Worm (Caenorhabditis elegans) whole organism, L1 larva: ENCODE results near the gene C14A6.6.
"Not testable (repeated sequence)": the region's sequence is repeated elsewhere in the genome, so short reads cannot be mapped to it uniquely, and the experiment has no call there.

Source experiments
- C04F5.9 ChIP-seq: sonication (generic microtip); optimal IDR thresholded peaks from 2 replicates; lab custom pipeline; 2016; ENCODE audit warnings: missing genetic modification characterization, missing compliant biosample characterization
- C34B4.2 ChIP-seq: sonication (generic microtip); optimal IDR thresholded peaks from 2 replicates; lab custom pipeline; 2017; ENCODE audit warnings: mild to moderate bottlenecking, missing genetic modification characterization, missing compliant biosample characterization
- F16B12.6 ChIP-seq: fragments of 150-350 bp; optimal IDR thresholded peaks from 2 replicates; lab custom pipeline; 2014; ENCODE audit warnings: missing biosample characterization, missing genetic modification characterization
- Y116A8C.19 ChIP-seq: sonication (generic microtip); optimal IDR thresholded peaks from 2 replicates; lab custom pipeline; 2016; ENCODE audit warnings: missing compliant biosample characterization, missing genetic modification characterization, borderline replicate concordance
- aha-1 ChIP-seq: fragments of 150-350 bp; optimal IDR thresholded peaks from 2 replicates; lab custom pipeline; 2014; ENCODE audit warnings: missing biosample characterization, missing genetic modification characterization
- alr-1 ChIP-seq: fragments of 200-800 bp; sonication (Bioruptor generic); optimal IDR thresholded peaks from 2 replicates; lab custom pipeline; 2018; ENCODE audit warnings: borderline replicate concordance, mild to moderate bottlenecking, missing genetic modification characterization, missing compliant biosample characterization
- aly-2 ChIP-seq: fragments of 150-350 bp; optimal IDR thresholded peaks from 2 replicates; lab custom pipeline; 2014; ENCODE audit warnings: missing biosample characterization, missing genetic modification characterization
- ceh-82 ChIP-seq, 3 experiments: fragments of 150-350 bp in 1 of 3; sonication (generic microtip) in 2 of 3; optimal IDR thresholded peaks; 2 replicates each; lab custom pipeline; 2014 to 2017; ENCODE audit warnings: missing biosample characterization in 3 of 3, missing genetic modification characterization in 3 of 3
- dsc-1 ChIP-seq: sonication (generic microtip); optimal IDR thresholded peaks from 2 replicates; lab custom pipeline; 2016; ENCODE audit warnings: mild to moderate bottlenecking, missing genetic modification characterization, missing compliant biosample characterization
- efl-3 ChIP-seq: fragments of 200-800 bp; sonication (Bioruptor generic); optimal IDR thresholded peaks from 2 replicates; lab custom pipeline; 2018; ENCODE audit warnings: mild to moderate bottlenecking, missing genetic modification characterization, missing compliant biosample characterization
- egl-13 ChIP-seq: sonication (generic microtip); optimal IDR thresholded peaks from 2 replicates; lab custom pipeline; 2016; ENCODE audit warnings: missing genotype, missing genetic modification reagents, missing genetic modification characterization, missing compliant biosample characterization
- egl-27 ChIP-seq, 2 experiments: fragments of 150-350 bp in 1 of 2; sonication (generic microtip); optimal IDR thresholded peaks; 3 replicates each; lab custom pipeline; 2017 to 2018; ENCODE audit warnings: missing biosample characterization in 2 of 2, missing genetic modification characterization in 2 of 2, missing genetic modification reagents in 2 of 2
- elt-2 ChIP-seq: sonication (generic microtip); optimal IDR thresholded peaks from 2 replicates; lab custom pipeline; 2016; ENCODE audit warnings: missing genetic modification characterization, mild to moderate bottlenecking, inconsistent platforms, missing compliant biosample characterization, missing genetic modification reagents
- ets-5 ChIP-seq: fragments of 200-800 bp; sonication (Bioruptor generic); IDR thresholded peaks from 2 replicates; pipeline ENCODE4 v1.3.6; 2022; ENCODE audit warnings: missing genetic modification characterization, missing compliant biosample characterization
- fkh-4 ChIP-seq: sonication (generic microtip); optimal IDR thresholded peaks from 2 replicates; lab custom pipeline; 2016; ENCODE audit warnings: missing compliant biosample characterization, missing genetic modification characterization, borderline replicate concordance
- fkh-8 ChIP-seq: sonication (generic microtip); optimal IDR thresholded peaks from 2 replicates; lab custom pipeline; 2016; ENCODE audit warnings: mild to moderate bottlenecking, missing genetic modification characterization, missing compliant biosample characterization
- hpl-2 ChIP-seq: fragments of 150-350 bp; optimal IDR thresholded peaks from 2 replicates; lab custom pipeline; 2014; ENCODE audit warnings: missing biosample characterization, missing genetic modification reagents, missing genetic modification characterization
- jun-1 ChIP-seq: fragments of 150-350 bp; optimal IDR thresholded peaks from 2 replicates; lab custom pipeline; 2014; ENCODE audit warnings: missing biosample characterization, missing genetic modification reagents, missing genetic modification characterization
- lin-13 ChIP-seq: fragments of 150-350 bp; optimal IDR thresholded peaks from 2 replicates; lab custom pipeline; 2014; ENCODE audit warnings: missing biosample characterization, missing genetic modification reagents, missing genetic modification characterization
- lin-15B ChIP-seq: fragments of 150-350 bp; sonication (generic microtip); optimal IDR thresholded peaks from 3 replicates; lab custom pipeline; 2014; ENCODE audit warnings: missing biosample characterization, missing genetic modification characterization
- lin-35 ChIP-seq, 2 experiments: fragments of 150-350 bp; optimal IDR thresholded peaks; 2 replicates each; lab custom pipeline; 2014; ENCODE audit warnings: missing biosample characterization in 2 of 2, missing genetic modification characterization in 2 of 2, missing genetic modification reagents in 2 of 2
- mep-1 ChIP-seq: fragments of 150-350 bp; optimal IDR thresholded peaks from 2 replicates; lab custom pipeline; 2014; ENCODE audit warnings: missing biosample characterization, missing genetic modification characterization
- nhr-11 ChIP-seq: fragments of 150-350 bp; optimal IDR thresholded peaks from 2 replicates; lab custom pipeline; 2014; ENCODE audit warnings: missing biosample characterization, missing genetic modification characterization
- nhr-19 ChIP-seq: fragments of 200-800 bp; sonication (Bioruptor generic); conservative IDR thresholded peaks from 2 replicates; pipeline ENCODE4 v1.3.6; 2022; ENCODE audit warnings: missing genetic modification characterization, missing compliant biosample characterization
- nhr-20 ChIP-seq: sonication (generic microtip); optimal IDR thresholded peaks from 2 replicates; lab custom pipeline; 2016; ENCODE audit warnings: mild to moderate bottlenecking, missing genetic modification characterization, missing compliant biosample characterization
- nhr-237 ChIP-seq: fragments of 150-350 bp; optimal IDR thresholded peaks from 2 replicates; lab custom pipeline; 2014; ENCODE audit warnings: missing biosample characterization, missing genetic modification characterization
- nhr-28 ChIP-seq: fragments of 150-350 bp; optimal IDR thresholded peaks from 2 replicates; lab custom pipeline; 2014; ENCODE audit warnings: missing biosample characterization, missing genetic modification characterization
- nhr-47 ChIP-seq: sonication (generic microtip); optimal IDR thresholded peaks from 2 replicates; lab custom pipeline; 2016; ENCODE audit warnings: mild to moderate bottlenecking, missing genetic modification characterization, moderate library complexity, missing compliant biosample characterization
- nhr-76 ChIP-seq: sonication (generic microtip); optimal IDR thresholded peaks from 2 replicates; lab custom pipeline; 2017; ENCODE audit warnings: missing biosample characterization, missing genetic modification characterization
- nhr-77 ChIP-seq: fragments of 150-350 bp; optimal IDR thresholded peaks from 2 replicates; lab custom pipeline; 2014; ENCODE audit warnings: missing biosample characterization, missing genetic modification characterization
- nhr-84 ChIP-seq: sonication (generic microtip); optimal IDR thresholded peaks from 2 replicates; lab custom pipeline; 2017; ENCODE audit warnings: missing biosample characterization, missing genetic modification characterization
- snpc-4 ChIP-seq: fragments of 150-350 bp; optimal IDR thresholded peaks from 2 replicates; lab custom pipeline; 2014; ENCODE audit warnings: missing biosample characterization, missing genetic modification characterization
- snu-23 ChIP-seq: sonication (generic microtip); optimal IDR thresholded peaks from 2 replicates; lab custom pipeline; 2016; ENCODE audit warnings: missing genetic modification characterization, missing compliant biosample characterization
- sox-4 ChIP-seq: sonication (generic microtip); optimal IDR thresholded peaks from 2 replicates; lab custom pipeline; 2016; ENCODE audit warnings: missing genetic modification characterization, missing compliant biosample characterization
- sptf-1 ChIP-seq: fragments of 150-350 bp; optimal IDR thresholded peaks from 2 replicates; lab custom pipeline; 2014; ENCODE audit warnings: missing biosample characterization, missing genetic modification characterization
- tbx-2 ChIP-seq: sonication (generic microtip); optimal IDR thresholded peaks from 2 replicates; lab custom pipeline; 2016; ENCODE audit warnings: missing genetic modification characterization, missing compliant biosample characterization
- tlp-1 ChIP-seq: fragments of 150-350 bp; optimal IDR thresholded peaks from 2 replicates; lab custom pipeline; 2014; ENCODE audit warnings: missing biosample characterization, missing genetic modification characterization
- unc-130 ChIP-seq: fragments of 150-350 bp; optimal IDR thresholded peaks from 2 replicates; lab custom pipeline; 2017; ENCODE audit warnings: missing biosample characterization, missing genetic modification characterization, inconsistent platforms
- unc-30 ChIP-seq: sonication (generic microtip); optimal IDR thresholded peaks from 2 replicates; lab custom pipeline; 2017; ENCODE audit warnings: missing biosample characterization, missing genetic modification characterization
- unc-62 ChIP-seq: fragments of 150-350 bp; optimal IDR thresholded peaks from 2 replicates; lab custom pipeline; 2014; ENCODE audit warnings: missing biosample characterization, missing genetic modification reagents, missing genetic modification characterization
- unc-86 ChIP-seq: sonication (generic microtip); optimal IDR thresholded peaks from 2 replicates; lab custom pipeline; 2016; ENCODE audit warnings: missing genetic modification characterization, missing compliant biosample characterization
- unc-98 ChIP-seq: fragments of 200-800 bp; sonication (Bioruptor generic); IDR thresholded peaks from 2 replicates; pipeline ENCODE4 v1.3.6; 2022; ENCODE audit warnings: missing genetic modification characterization, missing compliant biosample characterization
- xbp-1 ChIP-seq: sonication (generic microtip); optimal IDR thresholded peaks from 2 replicates; lab custom pipeline; 2016; ENCODE audit warnings: missing genetic modification characterization, missing compliant biosample characterization

Gene C14A6.6

DNA sequence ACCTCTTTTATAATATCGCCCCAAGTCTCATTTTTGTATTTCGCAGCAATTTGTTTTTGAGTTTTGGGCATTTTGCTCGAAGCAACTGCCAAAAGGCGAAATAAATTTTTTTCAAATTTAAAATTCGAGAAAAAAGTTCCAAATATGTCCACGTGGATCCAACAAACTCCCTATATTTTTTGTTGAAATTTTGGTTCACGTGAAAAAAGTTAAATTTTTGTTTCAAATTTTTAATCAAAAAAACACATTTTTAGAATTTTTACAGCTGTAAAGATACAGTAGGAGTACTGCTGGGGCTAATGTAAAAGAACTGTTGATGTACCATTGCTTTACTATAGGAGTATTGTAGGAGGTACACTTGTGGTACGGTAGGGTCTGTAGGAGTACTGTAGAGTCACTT lies at the start of gene C14A6.6:
C14A6.6 (minus strand) TSS at position 101 of the 400 bp plus-strand sequence.
- TF ChIP-seq tlp-1 (tag; lab: Kevin White, UChicago): no peak
- TF ChIP-seq nhr-84: no peak
- no peak for TF ChIP-seq C34B4.2 (tag; lab: Kevin White, UChicago)
- no peak for TF ChIP-seq Y116A8C.19 (tag; lab: Kevin White, UChicago)
- TF ChIP-seq nhr-20 (tag; lab: Kevin White, UChicago): no peak
- no peak for TF ChIP-seq ets-5 (GFP tag; lab: Robert Waterston, UW)
- no peak for TF ChIP-seq nhr-76 (tag; lab: Kevin White, UChicago)
- TF ChIP-seq C04F5.9: no peak
- no peak for TF ChIP-seq unc-62 (GFP tag; lab: Kevin White, UChicago)
- no peak for TF ChIP-seq hpl-2 (GFP tag; lab: Kevin White, UChicago)
- no peak for TF ChIP-seq aha-1 (tag; lab: Kevin White, UChicago)
- TF ChIP-seq mep-1 (tag; lab: Kevin White, UChicago): no peak

DNA sequence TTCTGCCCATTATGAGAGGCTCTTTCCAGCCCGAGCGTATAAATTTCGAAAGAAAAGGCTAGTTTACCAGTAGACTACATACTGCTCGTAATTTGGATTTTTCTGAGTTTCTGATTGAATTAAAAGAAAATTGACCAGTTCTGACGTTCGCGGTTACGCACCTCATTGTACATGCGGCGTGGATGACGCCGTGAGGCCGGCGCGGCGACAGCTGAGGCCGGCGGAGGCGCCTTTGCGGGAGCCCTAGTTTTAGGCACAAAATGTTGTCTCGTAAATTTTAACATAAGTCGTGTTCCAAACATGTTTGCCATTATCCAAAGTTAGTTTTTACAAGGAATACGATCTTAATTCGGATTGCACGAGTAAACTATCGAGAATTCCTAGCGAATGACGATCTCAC lies 49.7 kb upstream of the C14A6.6 start, which contains the start of gene F16H6.9:
F16H6.9 (plus strand) TSS at position 301 of the 400 bp plus-strand sequence.
- TF ChIP-seq nhr-11 (tag; lab: Kevin White, UChicago); aly-2; nhr-77 (tag; lab: Kevin White, UChicago): not testable (repeated sequence)
- TF ChIP-seq, all 84 proteins: peak for 0; not testable (repeated sequence) for 84

DNA sequence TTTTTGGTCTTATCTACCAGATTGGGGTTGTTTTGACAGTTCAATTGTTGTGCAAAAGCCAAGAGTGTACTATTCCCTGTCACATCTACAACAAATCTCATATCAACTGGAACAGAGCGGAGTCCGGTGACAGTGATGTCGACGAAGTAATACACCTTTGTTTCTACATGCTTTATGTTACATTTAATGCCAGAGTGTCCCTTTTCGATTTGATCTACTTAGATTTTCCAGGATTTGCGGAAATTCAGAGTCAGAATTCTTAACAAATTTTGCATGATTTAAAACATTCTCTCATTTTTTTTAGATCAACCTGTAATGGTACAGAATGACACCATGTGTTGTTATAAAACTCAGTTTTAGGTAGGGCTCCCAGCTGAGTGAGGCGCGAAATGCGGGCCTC lies 49.1 kb upstream of the C14A6.6 start, which contains the start of gene F16H6.8:
F16H6.8 (minus strand) TSS at position 101 of the 400 bp plus-strand sequence.
- TF ChIP-seq lin-15B (tag; lab: Kevin White, UChicago); jun-1 (tag; lab: Kevin White, UChicago); ceh-82 (tag; optimal IDR thresholded peaks at IDR 0.05; lab: Kevin White, UChicago): not testable (repeated sequence)

DNA sequence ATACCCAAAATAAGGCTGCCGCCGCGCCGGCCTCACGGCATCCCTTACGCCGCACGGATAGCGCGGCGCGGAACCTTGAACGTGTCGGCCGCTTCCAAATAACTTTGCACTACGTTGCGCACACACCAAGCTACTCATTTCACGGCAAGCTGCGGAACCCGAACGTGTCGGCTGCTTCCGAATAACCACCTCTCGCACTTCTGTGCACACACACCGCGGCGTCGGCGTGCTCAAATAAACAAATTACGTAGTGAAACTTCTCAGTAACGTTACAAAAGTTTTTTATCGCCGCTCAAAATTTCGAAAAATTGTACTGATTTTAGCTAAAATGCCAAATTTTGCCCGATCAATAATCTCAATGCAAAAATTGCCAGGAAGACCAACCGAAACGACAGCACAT lies 45.8 kb upstream of the C14A6.6 start:
- no peak for TF ChIP-seq snu-23 (GFP tag; lab: Kevin White, UChicago)
- no peak for TF ChIP-seq sptf-1 (tag; lab: Kevin White, UChicago)
- TF ChIP-seq F16B12.6 (tag; lab: Kevin White, UChicago): no peak
- no peak for TF ChIP-seq unc-86 (tag; lab: Kevin White, UChicago)
- TF ChIP-seq unc-130 (tag; lab: Kevin White, UChicago): no peak
- no peak for TF ChIP-seq tbx-2
- no peak for TF ChIP-seq dsc-1 (tag; lab: Kevin White, UChicago)
- TF ChIP-seq sox-4: no peak
- no peak for TF ChIP-seq nhr-237
- no peak for TF ChIP-seq C04F5.9
- TF ChIP-seq jun-1 (tag; lab: Kevin White, UChicago): no peak
- TF ChIP-seq hpl-2 (GFP tag; lab: Kevin White, UChicago): no peak
- TF ChIP-seq elt-2 (tag; lab: Kevin White, UChicago): no peak

DNA sequence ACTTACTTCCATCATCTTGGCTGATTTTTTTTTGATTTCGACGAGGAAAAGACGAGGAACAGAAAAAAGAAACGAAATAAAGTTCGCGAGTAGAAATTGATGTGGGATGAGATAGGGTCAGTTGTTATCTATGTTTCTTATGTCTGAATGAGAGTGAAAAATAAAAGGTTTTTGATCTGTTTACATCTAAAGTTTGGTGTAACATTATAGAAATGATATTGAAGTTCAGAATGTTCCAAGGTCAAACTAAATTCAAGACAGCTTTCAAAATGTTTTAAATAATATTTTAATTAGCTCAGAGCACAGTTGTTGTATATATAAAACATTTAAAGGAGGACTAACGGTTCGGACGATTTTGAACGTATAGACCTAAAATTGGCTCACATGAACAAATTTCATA lies 42.0 kb upstream of the C14A6.6 start, which contains the start of gene F16H6.7:
F16H6.7 (minus strand) TSS at position 101 of the 400 bp plus-strand sequence.
- no peak for TF ChIP-seq nhr-19 (GFP tag; lab: Robert Waterston, UW)
- TF ChIP-seq nhr-28 (tag; lab: Kevin White, UChicago): no peak
- TF ChIP-seq unc-86 (tag; lab: Kevin White, UChicago): no peak
- no peak for TF ChIP-seq C04F5.9
- no peak for TF ChIP-seq aha-1 (tag; lab: Kevin White, UChicago)
- TF ChIP-seq nhr-47 (tag; lab: Kevin White, UChicago): no peak
- TF ChIP-seq, all 84 proteins: peak for 0

DNA sequence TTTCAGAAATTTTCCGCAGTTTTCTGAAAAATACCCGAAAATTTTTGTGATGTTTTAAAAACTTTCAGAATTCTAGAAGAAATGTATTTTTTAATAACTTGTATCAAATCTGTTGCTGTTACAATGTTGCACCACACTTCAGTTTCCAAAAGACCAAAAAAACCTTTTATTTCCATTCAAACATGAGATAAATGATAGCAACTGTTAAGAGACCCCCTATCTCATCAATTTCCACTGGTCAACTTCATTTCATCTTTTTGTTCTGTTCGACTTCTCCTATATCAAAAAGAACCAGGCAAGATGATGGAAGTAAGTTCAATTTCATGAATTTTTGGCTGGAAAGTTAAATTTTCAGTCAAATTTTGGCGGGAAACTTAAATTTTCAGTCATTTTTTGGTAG lies 31.4 kb upstream of the C14A6.6 start, which contains the start of gene F16H6.4:
F16H6.4 (plus strand) TSS at position 301 of the 400 bp plus-strand sequence.
- TF ChIP-seq efl-3 (GFP tag; lab: Kevin White, UChicago): no peak
- no peak for TF ChIP-seq elt-2 (tag; lab: Kevin White, UChicago)
- no peak for TF ChIP-seq alr-1 (tag; lab: Kevin White, UChicago)
- TF ChIP-seq F16B12.6 (tag; lab: Kevin White, UChicago): no peak
- TF ChIP-seq unc-98 (GFP tag; lab: Robert Waterston, UW): no peak
- no peak for TF ChIP-seq tlp-1 (tag; lab: Kevin White, UChicago)
- no peak for TF ChIP-seq egl-27 (tag; optimal IDR thresholded peaks at IDR 0.05; lab: Kevin White, UChicago)
- no peak for TF ChIP-seq ceh-82 (tag; optimal IDR thresholded peaks at IDR 0.05; lab: Kevin White, UChicago)
- no peak for TF ChIP-seq C34B4.2 (tag; lab: Kevin White, UChicago)
- no peak for TF ChIP-seq fkh-4 (tag; lab: Kevin White, UChicago)
- TF ChIP-seq fkh-8 (tag; lab: Kevin White, UChicago): no peak
- TF ChIP-seq unc-30 (tag; lab: Kevin White, UChicago): no peak
- no peak for TF ChIP-seq snpc-4 (tag; lab: Kevin White, UChicago)
- TF ChIP-seq lin-13 (GFP tag; lab: Kevin White, UChicago): no peak
- no peak for TF ChIP-seq tbx-2
- TF ChIP-seq egl-13: no peak
- TF ChIP-seq xbp-1 (tag; lab: Kevin White, UChicago): no peak
- TF ChIP-seq lin-35 (GFP tag; optimal IDR thresholded peaks at IDR 0.05; lab: Kevin White, UChicago): no peak
